Worm (Caenorhabditis elegans) whole organism, dauer: ENCODE data around the gene Y53F4B.5.

ENCODE experiments used
- unc-62 ChIP-seq: sonication (generic microtip); optimal IDR thresholded peaks from 2 replicates; lab custom pipeline; 2017; ENCODE audit warnings: missing biosample characterization, missing genetic modification reagents, missing genetic modification characterization

The Y53F4B.5 gene

DNA sequence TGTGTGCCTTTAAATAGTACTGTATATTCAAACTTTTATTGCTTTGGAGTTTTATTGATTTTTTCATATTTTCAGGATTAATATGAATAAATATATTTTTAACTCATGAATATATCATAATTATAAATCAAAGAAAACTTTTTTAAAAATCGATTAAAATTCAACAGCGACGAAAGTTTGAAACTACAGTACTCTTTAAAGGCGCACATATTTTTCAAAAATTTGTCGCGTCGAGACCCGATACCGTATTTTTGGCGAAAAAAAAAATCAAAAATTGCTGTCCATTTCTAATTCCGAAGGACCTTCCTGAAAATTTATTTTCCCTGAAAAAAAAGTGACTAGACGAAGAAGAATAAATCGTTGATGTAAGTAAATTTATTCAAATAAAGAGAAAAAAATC is 15.5 kb downstream of the Y53F4B.5 start:
- TF ChIP-seq unc-62 = no peak

DNA sequence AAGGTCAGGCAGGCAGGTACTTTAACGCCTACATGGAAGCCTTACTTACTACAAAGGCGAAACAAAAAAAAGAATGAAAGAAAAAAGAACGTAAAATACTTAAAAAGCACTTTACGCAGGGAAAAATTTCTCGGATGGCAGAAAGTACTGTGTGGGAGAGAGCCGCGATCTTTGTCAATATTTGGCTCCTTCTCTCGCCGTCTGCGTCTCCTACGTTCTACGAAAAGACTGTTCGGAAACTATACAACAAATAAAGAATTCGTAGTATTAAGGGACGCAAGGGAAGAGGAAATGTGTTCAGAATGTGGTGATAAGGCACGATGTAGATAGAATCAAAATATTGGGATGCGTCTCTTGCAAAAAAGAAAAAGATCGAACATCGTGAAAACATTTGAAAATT is 16.7 kb downstream of the Y53F4B.5 start:
- no peak for TF ChIP-seq unc-62

- no peak for TF ChIP-seq unc-62
These were observed 17.4 kb downstream of the Y53F4B.5 start for ce11 chrII:14966420-14966819.

DNA sequence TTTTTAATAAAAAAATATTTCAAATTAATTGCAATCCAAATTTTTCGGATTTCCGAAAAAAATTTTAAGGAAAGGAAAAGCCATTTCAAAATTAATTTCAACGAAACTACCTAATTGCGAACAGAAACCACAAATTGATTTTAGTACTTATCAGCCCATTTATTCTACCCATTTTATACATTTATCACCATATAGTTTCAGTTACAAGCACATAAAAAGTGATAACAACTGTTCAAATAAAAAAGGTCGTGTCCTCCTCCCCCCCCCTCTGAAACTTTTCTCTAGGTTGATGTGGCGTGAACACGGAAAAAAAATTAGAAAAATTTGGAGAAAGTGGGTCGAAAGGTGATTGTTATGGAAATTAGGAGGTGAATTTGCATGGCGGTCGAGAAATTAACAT is 18.9 kb downstream of the Y53F4B.5 start:
- no peak for TF ChIP-seq unc-62

- TF ChIP-seq unc-62 = no peak
These were observed 19.8 kb downstream of the Y53F4B.5 start, which contains the start of gene elo-9 for ce11 chrII:14964008-14964407. elo-9 (minus strand) TSS chrII:14964108.

ce11 chrII:14959273-14959672 is 24.5 kb downstream of the Y53F4B.5 start:
- TF ChIP-seq unc-62 = no peak

- no peak for TF ChIP-seq unc-62
These were observed 25.7 kb downstream of the Y53F4B.5 start, which contains the start of gene Y53F4B.1 for ce11 chrII:14958113-14958512. Y53F4B.1 (minus strand) TSS chrII:14958213.

ce11 chrII:14952464-14953064 is 31.2 kb downstream of the Y53F4B.5 start:
- no peak for TF ChIP-seq unc-62

- TF ChIP-seq unc-62 = no peak
These were observed 37.3 kb downstream of the Y53F4B.5 start for ce11 chrII:14946545-14946944.

- TF ChIP-seq unc-62 = no peak
These were observed 38.3 kb downstream of the Y53F4B.5 start for ce11 chrII:14945518-14945917.

ce11 chrII:14940980-14941379 is 42.8 kb downstream of the Y53F4B.5 start:
- TF ChIP-seq unc-62 = no peak

DNA sequence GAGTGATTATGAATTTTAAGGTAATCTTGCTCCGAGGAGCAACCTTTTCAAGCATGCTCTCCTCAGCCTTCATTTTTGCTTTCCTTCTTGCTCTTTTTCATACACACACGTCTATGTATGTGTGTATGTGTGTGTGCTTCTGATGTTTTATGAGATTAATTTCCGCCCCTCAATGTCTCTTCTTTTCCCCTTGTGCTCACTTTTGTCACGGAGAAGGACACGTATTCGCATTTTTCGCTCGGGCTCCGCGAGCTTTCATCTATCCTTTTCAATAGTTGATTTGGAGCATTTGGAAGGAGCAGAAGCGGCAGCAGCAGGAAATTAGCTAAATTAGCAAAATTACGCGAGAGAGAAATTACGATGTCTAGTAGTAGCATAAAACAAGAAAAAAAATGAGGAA is 43.5 kb downstream of the Y53F4B.5 start:
- TF ChIP-seq unc-62 = no peak

- TF ChIP-seq unc-62 = no peak
These were observed 45.5 kb downstream of the Y53F4B.5 start for ce11 chrII:14938319-14938718.

DNA sequence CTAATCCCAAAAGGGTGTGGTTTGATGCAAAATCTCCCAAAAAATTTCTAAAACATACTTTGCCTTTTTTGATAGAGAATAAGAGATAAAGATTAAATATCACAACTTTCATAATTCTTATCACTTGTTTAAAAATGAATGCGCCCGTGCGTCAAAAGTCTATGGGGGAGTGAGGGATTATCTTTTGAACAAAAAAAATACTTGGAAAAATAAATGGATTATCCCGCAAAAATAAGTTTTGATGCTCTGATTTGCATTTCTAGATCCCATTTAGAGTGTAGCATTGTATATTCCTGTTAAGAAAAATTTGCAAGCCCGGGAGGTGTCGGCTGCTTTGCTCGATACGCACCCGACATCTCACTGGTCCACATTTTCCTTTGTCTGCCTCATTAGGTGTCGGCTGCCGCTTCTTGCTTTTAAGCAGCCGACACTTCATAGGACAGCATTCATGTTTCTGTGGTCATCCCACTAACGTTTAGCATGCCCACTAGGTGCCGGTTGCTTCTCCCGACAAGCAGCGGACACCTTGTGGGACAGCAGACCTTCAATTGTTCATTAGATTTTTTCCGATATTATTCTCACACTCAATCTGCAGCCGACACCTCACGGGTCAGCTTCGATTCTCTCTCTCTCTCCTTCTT is 48.3 kb downstream of the Y53F4B.5 start:
- TF ChIP-seq unc-62 = no peak
